Worm (Caenorhabditis elegans) whole organism, L1 larva: ENCODE data around the gene ugt-45.

Experiments
- C04F5.9 ChIP-seq: sonication (generic microtip); optimal IDR thresholded peaks from 2 replicates; lab custom pipeline; 2016; ENCODE audit warnings: missing genetic modification characterization, missing compliant biosample characterization
- C34B4.2 ChIP-seq: sonication (generic microtip); optimal IDR thresholded peaks from 2 replicates; lab custom pipeline; 2017; ENCODE audit warnings: mild to moderate bottlenecking, missing genetic modification characterization, missing compliant biosample characterization
- Y116A8C.19 ChIP-seq: sonication (generic microtip); optimal IDR thresholded peaks from 2 replicates; lab custom pipeline; 2016; ENCODE audit warnings: missing compliant biosample characterization, missing genetic modification characterization, borderline replicate concordance
- aly-2 ChIP-seq: fragments of 150-350 bp; optimal IDR thresholded peaks from 2 replicates; lab custom pipeline; 2014; ENCODE audit warnings: missing biosample characterization, missing genetic modification characterization
- ama-1 ChIP-seq: fragments of 150-350 bp; optimal IDR thresholded peaks from 2 replicates; lab custom pipeline; 2014
- ceh-63 ChIP-seq: fragments of 200-800 bp; sonication (Bioruptor generic); optimal IDR thresholded peaks from 2 replicates; lab custom pipeline; 2018; ENCODE audit warnings: mild to moderate bottlenecking, missing genetic modification characterization, missing compliant biosample characterization
- ceh-8 ChIP-seq: fragments of 200-800 bp; sonication (Bioruptor generic); optimal IDR thresholded peaks from 2 replicates; lab custom pipeline; 2018; ENCODE audit warnings: mild to moderate bottlenecking, missing genetic modification characterization, moderate library complexity, missing compliant biosample characterization
- ceh-90 ChIP-seq: sonication (generic microtip); optimal IDR thresholded peaks from 2 replicates; lab custom pipeline; 2016; ENCODE audit warnings: missing genetic modification characterization, missing compliant biosample characterization
- ces-1 ChIP-seq: fragments of 150-350 bp; optimal IDR thresholded peaks from 2 replicates; lab custom pipeline; 2014; ENCODE audit warnings: missing biosample characterization, missing genetic modification reagents, missing genetic modification characterization
- dpl-1 ChIP-seq, 3 experiments: fragments of 150-350 bp in 2 of 3; sonication (generic microtip) in 1 of 3; optimal IDR thresholded peaks; 2 replicates each; lab custom pipeline; 2014 to 2017; ENCODE audit warnings: missing biosample characterization in 3 of 3, missing genetic modification characterization in 3 of 3, missing genetic modification reagents in 3 of 3
- dsc-1 ChIP-seq: sonication (generic microtip); optimal IDR thresholded peaks from 2 replicates; lab custom pipeline; 2016; ENCODE audit warnings: mild to moderate bottlenecking, missing genetic modification characterization, missing compliant biosample characterization
- efl-3 ChIP-seq: fragments of 200-800 bp; sonication (Bioruptor generic); optimal IDR thresholded peaks from 2 replicates; lab custom pipeline; 2018; ENCODE audit warnings: mild to moderate bottlenecking, missing genetic modification characterization, missing compliant biosample characterization
- elt-2 ChIP-seq: sonication (generic microtip); optimal IDR thresholded peaks from 2 replicates; lab custom pipeline; 2016; ENCODE audit warnings: missing genetic modification characterization, mild to moderate bottlenecking, inconsistent platforms, missing compliant biosample characterization, missing genetic modification reagents
- fkh-4 ChIP-seq: sonication (generic microtip); optimal IDR thresholded peaks from 2 replicates; lab custom pipeline; 2016; ENCODE audit warnings: missing compliant biosample characterization, missing genetic modification characterization, borderline replicate concordance
- fkh-8 ChIP-seq: sonication (generic microtip); optimal IDR thresholded peaks from 2 replicates; lab custom pipeline; 2016; ENCODE audit warnings: mild to moderate bottlenecking, missing genetic modification characterization, missing compliant biosample characterization
- fos-1 ChIP-seq: fragments of 150-350 bp; optimal IDR thresholded peaks from 2 replicates; lab custom pipeline; 2014; ENCODE audit warnings: missing biosample characterization, missing genetic modification characterization
- grh-1 ChIP-seq: fragments of 200-800 bp; sonication (Bioruptor generic); IDR thresholded peaks from 2 replicates; pipeline ENCODE4 v1.3.6; 2022; ENCODE audit warnings: missing genetic modification reagents, missing genetic modification characterization, missing compliant biosample characterization
- hlh-17 ChIP-seq: fragments of 200-800 bp; sonication (Bioruptor generic); optimal IDR thresholded peaks from 2 replicates; lab custom pipeline; 2018; ENCODE audit warnings: missing genetic modification characterization, mild to moderate bottlenecking, missing compliant biosample characterization, moderate library complexity, borderline replicate concordance
- hlh-4 ChIP-seq: sonication (generic microtip); optimal IDR thresholded peaks from 2 replicates; lab custom pipeline; 2016; ENCODE audit warnings: mild to moderate bottlenecking, missing genetic modification characterization, missing compliant biosample characterization
- lin-14 ChIP-seq: fragments of 200-800 bp; sonication (Bioruptor generic); optimal IDR thresholded peaks from 2 replicates; lab custom pipeline; 2018; ENCODE audit warnings: mild to moderate bottlenecking, missing genetic modification characterization, moderate library complexity, missing compliant biosample characterization
- lin-15B ChIP-seq: fragments of 150-350 bp; sonication (generic microtip); optimal IDR thresholded peaks from 3 replicates; lab custom pipeline; 2014; ENCODE audit warnings: missing biosample characterization, missing genetic modification characterization
- lin-39 ChIP-seq: fragments of 150-350 bp; optimal IDR thresholded peaks from 2 replicates; lab custom pipeline; 2014; ENCODE audit warnings: missing biosample characterization, missing genetic modification reagents, missing genetic modification characterization
- mef-2 ChIP-seq: fragments of 150-350 bp; optimal IDR thresholded peaks from 2 replicates; lab custom pipeline; 2014; ENCODE audit warnings: missing biosample characterization, missing genetic modification characterization
- mep-1 ChIP-seq: fragments of 150-350 bp; optimal IDR thresholded peaks from 2 replicates; lab custom pipeline; 2014; ENCODE audit warnings: missing biosample characterization, missing genetic modification characterization
- nhr-11 ChIP-seq: fragments of 150-350 bp; optimal IDR thresholded peaks from 2 replicates; lab custom pipeline; 2014; ENCODE audit warnings: missing biosample characterization, missing genetic modification characterization
- nhr-19 ChIP-seq: fragments of 200-800 bp; sonication (Bioruptor generic); conservative IDR thresholded peaks from 2 replicates; pipeline ENCODE4 v1.3.6; 2022; ENCODE audit warnings: missing genetic modification characterization, missing compliant biosample characterization
- nhr-20 ChIP-seq: sonication (generic microtip); optimal IDR thresholded peaks from 2 replicates; lab custom pipeline; 2016; ENCODE audit warnings: mild to moderate bottlenecking, missing genetic modification characterization, missing compliant biosample characterization
- nhr-71 ChIP-seq: sonication (generic microtip); optimal IDR thresholded peaks from 2 replicates; lab custom pipeline; 2016; ENCODE audit warnings: mild to moderate bottlenecking, missing genetic modification characterization, moderate library complexity, missing compliant biosample characterization
- nhr-76 ChIP-seq: sonication (generic microtip); optimal IDR thresholded peaks from 2 replicates; lab custom pipeline; 2017; ENCODE audit warnings: missing biosample characterization, missing genetic modification characterization
- nhr-85 ChIP-seq: sonication (generic microtip); peaks from one replicate; lab custom pipeline; 2016; ENCODE audit warnings: missing genetic modification characterization, inconsistent platforms, missing compliant biosample characterization
- pax-3 ChIP-seq: fragments of 200-800 bp; sonication (Bioruptor generic); optimal IDR thresholded peaks from 2 replicates; lab custom pipeline; 2018; ENCODE audit warnings: mild to moderate bottlenecking, missing genetic modification characterization, moderate library complexity, missing compliant biosample characterization
- pqm-1 ChIP-seq: sonication (generic microtip); optimal IDR thresholded peaks from 3 replicates; lab custom pipeline; 2017; ENCODE audit warnings: missing biosample characterization, missing genetic modification characterization
- rnt-1 ChIP-seq: sonication (generic microtip); optimal IDR thresholded peaks from 2 replicates; lab custom pipeline; 2016; ENCODE audit warnings: mild to moderate bottlenecking, missing genetic modification characterization, moderate library complexity, missing compliant biosample characterization
- snpc-4 ChIP-seq: fragments of 150-350 bp; optimal IDR thresholded peaks from 2 replicates; lab custom pipeline; 2014; ENCODE audit warnings: missing biosample characterization, missing genetic modification characterization
- snu-23 ChIP-seq: sonication (generic microtip); optimal IDR thresholded peaks from 2 replicates; lab custom pipeline; 2016; ENCODE audit warnings: missing genetic modification characterization, missing compliant biosample characterization
- sox-4 ChIP-seq: sonication (generic microtip); optimal IDR thresholded peaks from 2 replicates; lab custom pipeline; 2016; ENCODE audit warnings: missing genetic modification characterization, missing compliant biosample characterization
- sup-37 ChIP-seq: fragments of 200-800 bp; sonication (Bioruptor generic); optimal IDR thresholded peaks from 2 replicates; lab custom pipeline; 2018; ENCODE audit warnings: mild to moderate bottlenecking, missing genetic modification characterization, missing compliant biosample characterization
- swsn-7 ChIP-seq: sonication (generic microtip); optimal IDR thresholded peaks from 2 replicates; lab custom pipeline; 2016; ENCODE audit warnings: missing genetic modification characterization, missing compliant biosample characterization
- tbx-2 ChIP-seq: sonication (generic microtip); optimal IDR thresholded peaks from 2 replicates; lab custom pipeline; 2016; ENCODE audit warnings: missing genetic modification characterization, missing compliant biosample characterization
- unc-62 ChIP-seq: fragments of 150-350 bp; optimal IDR thresholded peaks from 2 replicates; lab custom pipeline; 2014; ENCODE audit warnings: missing biosample characterization, missing genetic modification reagents, missing genetic modification characterization
- unc-98 ChIP-seq: fragments of 200-800 bp; sonication (Bioruptor generic); IDR thresholded peaks from 2 replicates; pipeline ENCODE4 v1.3.6; 2022; ENCODE audit warnings: missing genetic modification characterization, missing compliant biosample characterization
- xbp-1 ChIP-seq: sonication (generic microtip); optimal IDR thresholded peaks from 2 replicates; lab custom pipeline; 2016; ENCODE audit warnings: missing genetic modification characterization, missing compliant biosample characterization
- zag-1 ChIP-seq: fragments of 150-350 bp; optimal IDR thresholded peaks from 2 replicates; lab custom pipeline; 2014; ENCODE audit warnings: missing biosample characterization, missing genetic modification characterization
- zip-4 ChIP-seq: fragments of 200-800 bp; sonication (Bioruptor generic); optimal IDR thresholded peaks from 2 replicates; lab custom pipeline; 2018; ENCODE audit warnings: mild to moderate bottlenecking, missing genetic modification characterization, moderate library complexity, missing compliant biosample characterization
- ztf-11 ChIP-seq, 2 experiments: sonication (generic microtip); optimal IDR thresholded peaks; 2 replicates each; lab custom pipeline; 2016 to 2017; ENCODE audit warnings: missing genetic modification characterization in 2 of 2, missing biosample characterization in 1 of 2, missing compliant biosample characterization in 1 of 2

The ugt-45 gene

DNA sequence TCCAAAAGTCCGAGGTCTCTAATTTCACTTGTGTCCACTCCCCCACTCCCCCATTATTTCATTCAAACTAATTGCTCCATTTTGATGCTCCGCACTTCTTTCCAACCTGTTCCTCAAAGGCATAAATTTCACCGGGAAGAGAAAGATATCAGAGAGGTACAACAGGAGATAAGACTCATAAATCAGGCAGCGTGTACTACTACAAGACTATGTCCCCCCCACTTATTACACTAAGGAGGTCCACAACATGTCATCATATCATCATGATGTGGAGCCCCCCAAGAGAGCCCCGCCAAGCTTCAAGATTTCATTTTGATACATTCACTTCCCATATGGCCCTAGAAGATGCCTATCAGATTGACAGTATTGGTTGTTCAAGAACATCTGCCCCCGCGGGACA lies 14.6 kb upstream of the ugt-45 start:
- peak; percentile 34 for TF ChIP-seq rnt-1 (tag; lab: Kevin White, UChicago)
- no peak for TF ChIP-seq unc-98 (GFP tag; lab: Robert Waterston, UW)
- no peak for TF ChIP-seq fkh-4 (tag; lab: Kevin White, UChicago)
- no peak for TF ChIP-seq nhr-20

DNA sequence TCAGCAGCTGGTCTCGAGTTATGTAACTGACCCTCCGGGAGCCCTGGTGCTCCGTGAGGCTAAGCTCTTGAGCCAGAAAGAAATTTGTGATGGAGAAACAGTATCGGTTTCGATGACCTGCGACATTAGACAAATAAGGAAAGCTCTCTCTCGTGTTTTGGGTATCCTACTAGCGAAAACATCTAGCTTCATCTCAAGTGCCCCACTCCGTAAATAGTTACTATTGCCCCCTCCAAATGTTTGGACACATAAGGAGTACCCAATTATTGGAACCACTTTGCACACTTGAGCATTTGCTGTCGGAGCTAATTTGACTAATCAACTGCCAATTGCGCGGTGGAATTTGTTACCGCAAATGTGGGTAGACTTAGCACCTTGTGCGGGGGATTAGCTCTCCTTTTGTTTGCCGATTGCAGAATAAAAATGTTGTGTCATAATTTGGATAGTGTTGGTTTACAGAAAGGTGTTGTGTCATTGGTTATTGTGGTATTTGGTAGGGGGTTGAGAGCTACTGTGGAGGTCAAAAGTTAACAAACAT lies 13.2 kb upstream of the ugt-45 start:
- no peak for TF ChIP-seq dpl-1 (GFP tag; optimal IDR thresholded peaks at IDR 0.05; lab: Kevin White, UChicago)
- no peak for TF ChIP-seq fos-1 (tag; lab: Kevin White, UChicago)
- TF ChIP-seq dsc-1 (tag; lab: Kevin White, UChicago), result peak; percentile 1
- TF ChIP-seq ceh-8 (GFP tag; lab: Kevin White, UChicago), result peak; percentile 54
- no peak for TF ChIP-seq Y116A8C.19
- TF ChIP-seq snpc-4, result no peak

DNA sequence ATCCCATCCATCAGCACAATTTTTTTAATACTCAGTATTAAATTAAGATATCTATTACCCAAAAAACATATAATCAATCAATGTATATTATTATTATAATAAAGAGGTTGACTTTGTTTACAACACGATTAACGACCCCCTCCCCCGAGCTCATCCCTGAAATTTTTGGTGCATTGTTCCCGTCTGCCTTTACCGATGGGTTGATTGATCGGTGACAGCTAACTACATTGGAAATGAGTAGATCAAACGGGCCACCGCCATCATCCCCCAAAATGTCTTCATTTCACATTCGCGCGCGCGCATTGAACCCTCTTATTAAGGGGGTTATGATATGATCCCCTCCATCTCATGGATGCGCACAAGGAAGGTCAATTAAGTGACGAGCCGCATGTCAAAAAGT lies 8.9 kb upstream of the ugt-45 start:
- TF ChIP-seq fkh-8 (tag; lab: Kevin White, UChicago) (no peak), ces-1 (GFP tag; lab: Kevin White, UChicago) (no peak), nhr-19 (no peak), unc-62 (GFP tag; lab: Kevin White, UChicago) (no peak), ama-1 (lab: Kevin White, UChicago) (no peak), nhr-85 (tag; lab: Kevin White, UChicago) (no peak), dpl-1 (GFP tag; optimal IDR thresholded peaks at IDR 0.05; lab: Kevin White, UChicago) (no peak), nhr-11 (tag; lab: Kevin White, UChicago) (no peak), ceh-8 (GFP tag; lab: Kevin White, UChicago) (no peak), snu-23 (GFP tag; lab: Kevin White, UChicago) (no peak), aly-2 (tag; lab: Kevin White, UChicago) (no peak), snpc-4 (no peak), pqm-1 (tag; lab: Kevin White, UChicago) (no peak), rnt-1 (tag; lab: Kevin White, UChicago) (no peak), lin-39 (tag; lab: Kevin White, UChicago) (no peak), grh-1 (GFP tag; lab: Robert Waterston, UW) (no peak), zip-4 (GFP tag; lab: Kevin White, UChicago) (no peak)

DNA sequence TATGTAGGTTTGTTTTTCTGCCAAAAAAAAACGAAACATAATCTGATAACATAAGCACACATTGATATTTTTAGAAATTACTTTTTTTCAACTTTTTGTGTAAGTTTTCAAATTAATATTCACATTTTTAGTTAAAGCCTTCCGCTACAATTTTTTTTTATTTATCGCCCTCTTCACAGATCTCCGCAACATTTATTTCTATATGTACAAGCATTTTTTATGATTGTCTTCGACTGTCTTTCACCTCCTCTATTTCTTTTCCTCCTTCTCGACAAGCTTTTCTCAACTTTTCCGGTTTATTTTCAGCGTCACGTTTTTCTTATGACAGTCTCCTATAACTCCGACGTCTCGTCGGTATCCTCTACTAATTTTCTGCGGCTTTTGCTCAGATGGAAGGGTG lies 5.0 kb upstream of the ugt-45 start, which contains the start of gene best-20:
Gene best-20 (plus strand): TSS at position 301 of the 400 bp plus-strand sequence.
- TF ChIP-seq ama-1 (lab: Kevin White, UChicago) (no peak), hlh-4 (tag; lab: Kevin White, UChicago) (no peak), nhr-20 (no peak), ztf-11 (tag; optimal IDR thresholded peaks at IDR 0.05; lab: Kevin White, UChicago) (no peak), snu-23 (GFP tag; lab: Kevin White, UChicago) (no peak), lin-14 (GFP tag; lab: Kevin White, UChicago) (no peak), snpc-4 (no peak), lin-15B (tag; lab: Kevin White, UChicago) (no peak), ceh-63 (GFP tag; lab: Kevin White, UChicago) (no peak), nhr-71 (no peak), zag-1 (tag; lab: Kevin White, UChicago) (no peak), xbp-1 (no peak), mef-2 (tag; lab: Kevin White, UChicago) (no peak), sup-37 (GFP tag; lab: Kevin White, UChicago) (no peak), Y116A8C.19 (no peak), sox-4 (no peak)

DNA sequence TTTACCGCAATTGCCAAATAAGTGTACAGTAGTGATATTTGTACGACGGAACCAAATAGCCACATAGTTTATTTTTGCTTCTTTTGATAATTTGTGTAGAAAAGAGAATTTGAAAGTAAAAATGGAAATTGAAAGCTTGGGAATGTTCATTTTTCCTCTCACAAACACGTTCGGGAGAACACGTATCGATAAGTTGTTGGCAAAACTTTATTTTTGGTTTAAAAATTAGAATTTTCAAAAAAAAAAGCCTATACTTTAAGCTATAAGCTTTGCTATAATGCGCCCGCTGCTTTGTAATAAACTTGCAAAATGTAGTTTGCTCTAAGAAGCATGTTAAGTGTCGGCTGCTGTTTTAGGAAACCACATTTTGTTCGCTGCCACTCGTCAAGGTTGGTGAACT lies 4.5 kb upstream of the ugt-45 start, which contains the start of gene Y37E11AR.7:
Gene Y37E11AR.7 (minus strand): TSS at position 101 of the 400 bp plus-strand sequence.
- TF ChIP-seq elt-2 (tag; lab: Kevin White, UChicago) (no peak), unc-62 (GFP tag; lab: Kevin White, UChicago) (no peak), swsn-7 (tag; lab: Kevin White, UChicago) (no peak), zip-4 (GFP tag; lab: Kevin White, UChicago) (no peak), efl-3 (no peak), nhr-76 (tag; lab: Kevin White, UChicago) (no peak), C34B4.2 (tag; lab: Kevin White, UChicago) (no peak), ceh-90 (tag; lab: Kevin White, UChicago) (no peak), mep-1 (tag; lab: Kevin White, UChicago) (no peak), pax-3 (tag; lab: Kevin White, UChicago) (no peak), unc-98 (GFP tag; lab: Robert Waterston, UW) (no peak), pqm-1 (tag; lab: Kevin White, UChicago) (no peak), hlh-17 (GFP tag; lab: Kevin White, UChicago) (no peak), tbx-2 (tag; lab: Kevin White, UChicago) (no peak), C04F5.9 (tag; lab: Kevin White, UChicago) (no peak), fkh-8 (tag; lab: Kevin White, UChicago) (no peak), dpl-1 (GFP tag; optimal IDR thresholded peaks at IDR 0.05; lab: Kevin White, UChicago) (no peak), nhr-71 (no peak)
- TF ChIP-seq, all 84 proteins: peak for 0
